Worm (Caenorhabditis elegans) whole organism, mixed stage, embryonic: ENCODE data around the gene C14A6.12.

Source experiments
- elt-3 ChIP-seq: fragments of 150-350 bp; optimal IDR thresholded peaks from 2 replicates; lab custom pipeline; 2014; ENCODE audit warnings: missing biosample characterization, missing genetic modification characterization
- lin-13 ChIP-seq: fragments of 150-350 bp; optimal IDR thresholded peaks from 2 replicates; lab custom pipeline; 2014; ENCODE audit warnings: missing biosample characterization, missing genetic modification characterization
- nhr-28 ChIP-seq: fragments of 150-350 bp; optimal IDR thresholded peaks from 2 replicates; lab custom pipeline; 2014; ENCODE audit warnings: missing biosample characterization, missing genetic modification characterization

ce11 chrV:18127192-18127591 lies 35.3 kb downstream of the C14A6.12 start, which contains the start of gene fbxa-211:
- TF ChIP-seq elt-3 (tag; lab: Kevin White, UChicago), result no peak
- TF ChIP-seq nhr-28, result no peak
- TF ChIP-seq lin-13 (tag; lab: Kevin White, UChicago), result no peak
